Fruit fly (Drosophila melanogaster): ENCODE measurements around the gene hmw.

The hmw gene

DNA sequence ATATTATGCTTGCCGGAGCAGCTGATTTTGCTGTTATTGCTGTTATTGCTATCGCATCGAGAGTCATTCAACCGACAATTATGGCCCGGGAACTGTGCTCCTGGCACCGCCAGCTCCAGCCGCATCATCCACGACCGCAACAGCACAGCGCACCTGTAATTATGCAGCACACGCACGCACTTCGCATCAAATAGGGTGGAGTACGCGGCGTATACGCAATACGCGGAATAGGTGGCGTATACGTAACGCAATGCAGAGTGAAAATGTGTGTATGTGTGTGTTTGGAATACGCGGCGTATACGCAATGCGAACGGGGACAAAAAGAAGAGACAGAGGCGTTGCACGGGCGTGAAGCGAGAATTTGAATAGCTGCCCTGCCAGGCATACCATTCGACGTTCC, 6.0 kb upstream of the hmw start:
- TF ChIP-seq dsf (GFP tag; optimal IDR thresholded peaks at IDR 0.05; ENCODE audit: borderline replicate concordance) (no peak), woc (GFP tag; optimal IDR thresholded peaks at IDR 0.05) (no peak), CrebA (GFP tag; optimal IDR thresholded peaks at IDR 0.05; ENCODE audit: borderline replicate concordance) (no peak), CG32264 (GFP tag; optimal IDR thresholded peaks at IDR 0.05) (no peak), Myc (optimal IDR thresholded peaks at IDR 0.05) (no peak), Dif (GFP tag; optimal IDR thresholded peaks at IDR 0.05; ENCODE audit: partially characterized antibody) (no peak), ey (GFP tag; optimal IDR thresholded peaks at IDR 0.05) (no peak), tai (GFP tag; optimal IDR thresholded peaks at IDR 0.05) (no peak), rgr (GFP tag; optimal IDR thresholded peaks at IDR 0.05) (no peak), sv (GFP tag; optimal IDR thresholded peaks at IDR 0.05) (no peak)

DNA sequence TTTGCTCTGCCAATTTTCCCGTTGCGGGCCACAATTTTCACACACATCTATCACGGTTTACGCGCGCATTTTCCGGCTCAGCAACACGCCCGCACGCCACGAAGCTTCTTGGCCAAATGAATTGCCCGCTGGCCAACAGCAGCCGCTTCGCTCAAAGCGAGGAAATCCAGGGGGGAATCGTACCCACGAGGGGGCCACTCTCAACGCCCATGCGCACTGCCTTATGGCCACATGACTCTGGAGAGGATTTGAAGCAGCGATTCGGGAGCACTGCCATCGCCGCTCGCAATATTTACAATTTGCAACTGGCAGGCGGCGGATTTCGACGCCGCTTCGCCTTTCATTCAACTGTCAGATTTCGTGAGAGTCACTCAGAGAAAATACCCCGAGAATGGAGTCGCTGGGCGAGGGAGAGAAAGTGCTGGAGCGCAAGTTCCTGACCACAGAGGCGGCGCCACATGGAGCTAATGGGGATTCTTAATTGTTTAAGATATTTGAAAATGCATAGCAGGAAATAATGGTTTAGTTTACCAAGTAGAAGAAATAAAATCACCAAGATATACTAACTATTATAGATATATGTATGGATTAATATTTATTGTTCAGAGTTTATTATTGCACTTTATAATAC, 1.0 kb upstream of the hmw start, which contains the start of gene CG15803:
TSS of gene CG15803 (minus strand) at position 99 of the 631 bp plus-strand sequence.
- TF ChIP-seq Vsx2 (GFP tag; optimal IDR thresholded peaks at IDR 0.05; ENCODE audit: partially characterized antibody) (peak; percentile 37), HLH106 (tag; optimal IDR thresholded peaks at IDR 0.05) (no peak)

DNA sequence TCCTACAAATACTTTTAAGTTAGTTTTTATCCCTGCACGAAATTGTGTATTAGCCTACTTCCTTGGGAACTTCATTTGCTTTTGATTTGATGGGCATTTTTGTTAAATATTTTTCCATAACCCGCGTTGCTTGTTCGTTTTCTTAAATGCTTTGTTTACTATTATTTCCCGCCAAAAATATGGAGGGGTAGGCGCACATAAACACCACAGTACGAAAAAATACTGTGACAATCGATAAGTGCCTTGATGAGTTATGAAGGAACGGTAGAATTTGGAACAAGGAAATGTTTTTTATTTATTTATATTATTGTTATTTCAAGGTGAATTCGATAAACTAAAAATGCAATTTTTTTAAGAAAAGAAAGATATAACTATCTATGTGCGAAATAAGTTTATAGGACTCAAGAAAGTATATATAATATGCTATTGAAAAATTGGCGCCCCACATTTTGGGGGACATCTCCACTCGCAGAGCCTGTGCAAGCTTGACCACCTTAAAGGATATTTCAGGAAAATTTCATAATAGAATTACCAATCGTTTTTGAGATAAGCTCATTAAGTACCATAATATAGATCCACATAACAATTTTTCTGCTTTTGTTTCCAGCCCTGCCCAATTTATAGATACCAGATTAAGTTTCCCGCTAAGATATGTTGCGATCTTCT, 4.3 kb downstream of the hmw start, which contains the start of the genes WRNexo and Nup43:
TSS of gene WRNexo (minus strand) at position 185 of the 666 bp plus-strand sequence.
TSS of gene Nup43 (plus strand) at position 661 of the 666 bp plus-strand sequence.
- TF ChIP-seq dmrt93B (GFP tag; optimal IDR thresholded peaks at IDR 0.05): peak; percentile 20
- peak; percentile 58 for TF ChIP-seq woc (GFP tag; optimal IDR thresholded peaks at IDR 0.05)
- TF ChIP-seq ey (GFP tag; optimal IDR thresholded peaks at IDR 0.05): peak; percentile 7
- TF ChIP-seq fru (GFP tag; optimal IDR thresholded peaks at IDR 0.05): no peak
- peak; percentile 57 for TF ChIP-seq HLH106 (tag; optimal IDR thresholded peaks at IDR 0.05)
- no peak for TF ChIP-seq Sp1 (GFP tag; optimal IDR thresholded peaks at IDR 0.05)
- TF ChIP-seq GATAd (GFP tag; optimal IDR thresholded peaks at IDR 0.05): no peak
- TF ChIP-seq Hr78 (GFP tag; optimal IDR thresholded peaks at IDR 0.05): no peak
- TF ChIP-seq sv (GFP tag; optimal IDR thresholded peaks at IDR 0.05): peak; percentile 14
- no peak for TF ChIP-seq usp (GFP tag; optimal IDR thresholded peaks at IDR 0.05)
- TF ChIP-seq Jra (GFP tag; optimal IDR thresholded peaks at IDR 0.05): no peak
- peak in 1 of 2 experiments; percentile 47 for TF ChIP-seq foxo (GFP tag; optimal IDR thresholded peaks at IDR 0.05)
- peak; percentile 4 for TF ChIP-seq Myc (optimal IDR thresholded peaks at IDR 0.05)
- no peak for TF ChIP-seq Dfd (GFP tag; optimal IDR thresholded peaks at IDR 0.05)

DNA sequence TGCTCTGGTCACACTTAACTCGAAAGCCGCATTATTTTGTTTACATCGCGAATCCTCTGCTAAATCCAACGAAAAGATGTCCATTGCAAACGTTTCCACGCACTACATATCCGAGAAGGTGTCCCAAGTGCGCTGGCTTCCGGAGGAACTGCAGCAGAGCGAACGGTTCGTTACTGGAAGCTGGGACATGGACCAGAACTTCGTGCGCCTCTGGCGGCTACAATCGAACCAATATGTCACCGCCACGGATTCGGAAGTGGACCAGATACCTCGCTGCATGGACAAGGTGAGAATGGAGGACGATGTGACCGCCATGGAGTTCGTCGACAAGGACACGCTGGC, 4.8 kb downstream of the hmw start:
- no peak for TF ChIP-seq ey (GFP tag; optimal IDR thresholded peaks at IDR 0.05)
- TF ChIP-seq Sp1 (GFP tag; optimal IDR thresholded peaks at IDR 0.05): no peak
- TF ChIP-seq Mio (GFP tag; optimal IDR thresholded peaks at IDR 0.05): no peak
- no peak for TF ChIP-seq Dif (GFP tag; optimal IDR thresholded peaks at IDR 0.05; ENCODE audit: partially characterized antibody)
- no peak for TF ChIP-seq lola (GFP tag; optimal IDR thresholded peaks at IDR 0.05)
- no peak for TF ChIP-seq N (GFP tag; optimal IDR thresholded peaks at IDR 0.05)
- TF ChIP-seq fru (GFP tag; optimal IDR thresholded peaks at IDR 0.05): no peak
- no peak for TF ChIP-seq Dfd (GFP tag; optimal IDR thresholded peaks at IDR 0.05)
- TF ChIP-seq dsf (GFP tag; optimal IDR thresholded peaks at IDR 0.05; ENCODE audit: borderline replicate concordance): no peak
- no peak for TF ChIP-seq GATAd (GFP tag; optimal IDR thresholded peaks at IDR 0.05)
- no peak for TF ChIP-seq sv (GFP tag; optimal IDR thresholded peaks at IDR 0.05)
- TF ChIP-seq jim (GFP tag; optimal IDR thresholded peaks at IDR 0.05): no peak
- no peak for TF ChIP-seq dmrt93B (GFP tag; optimal IDR thresholded peaks at IDR 0.05)
- TF ChIP-seq CrebA (GFP tag; optimal IDR thresholded peaks at IDR 0.05; ENCODE audit: borderline replicate concordance): no peak
- TF ChIP-seq Hnf4 (GFP tag; optimal IDR thresholded peaks at IDR 0.05): no peak

DNA sequence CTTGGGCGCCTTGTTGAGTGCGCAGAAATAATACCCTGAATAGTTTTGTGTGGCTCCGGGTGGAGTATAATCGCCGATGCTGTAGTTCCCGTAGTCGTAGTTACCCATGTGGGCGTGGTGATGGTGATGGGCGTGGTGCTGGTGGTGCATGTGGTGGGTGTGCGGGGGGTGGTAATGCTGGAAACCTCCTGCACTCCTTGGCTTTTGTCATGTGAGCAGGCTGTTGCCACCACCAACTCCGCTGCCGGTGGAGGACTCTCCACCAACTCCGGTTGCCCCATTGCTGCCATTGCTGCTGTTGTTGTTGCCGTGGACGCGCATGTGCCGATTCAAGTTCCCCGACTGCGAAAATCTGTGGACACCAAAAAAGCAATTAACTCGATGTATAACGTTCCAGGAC, 6.8 kb downstream of the hmw start:
- TF ChIP-seq woc (GFP tag; optimal IDR thresholded peaks at IDR 0.05) (no peak), usp (GFP tag; optimal IDR thresholded peaks at IDR 0.05) (no peak), fru (GFP tag; optimal IDR thresholded peaks at IDR 0.05) (no peak), brk (GFP tag; optimal IDR thresholded peaks at IDR 0.05) (no peak), Abd-B (GFP tag; optimal IDR thresholded peaks at IDR 0.05) (no peak), dl (GFP tag; optimal IDR thresholded peaks at IDR 0.05; ENCODE audit: insufficient read depth in 1 of 2, partially characterized antibody in 2 of 2) (no peak), foxo (GFP tag; optimal IDR thresholded peaks at IDR 0.05) (no peak), Sp1 (GFP tag; optimal IDR thresholded peaks at IDR 0.05) (no peak)

All from whole organism, wandering third instar larva.